Fruit fly (Drosophila melanogaster): ENCODE data around the gene CG18809.

CG18809 gene

dm6 chrX:19769821-19770519, 25.8 kb upstream of the CG18809 start (continued):
- TF ChIP-seq CG3163 (GFP tag; optimal IDR thresholded peaks at IDR 0.05) (peak; percentile 13), CG31365 (tag; optimal IDR thresholded peaks at IDR 0.05) (no peak), lov (optimal IDR thresholded peaks at IDR 0.05) (no peak), lov (GFP tag; IDR thresholded peaks at IDR 0.05) (no peak), pzg (GFP tag; optimal IDR thresholded peaks at IDR 0.05) (no peak), CG30020 (tag; optimal IDR thresholded peaks at IDR 0.05) (no peak), ERR (GFP tag; optimal IDR thresholded peaks at IDR 0.05) (no peak), Ravus (GFP tag; IDR thresholded peaks at IDR 0.05) (no peak), Optix (GFP tag; IDR thresholded peaks at IDR 0.05) (no peak), az2 (GFP tag; optimal IDR thresholded peaks at IDR 0.05) (peak; percentile 24), vvl (GFP tag; IDR thresholded peaks at IDR 0.05) (peak; percentile 41; the same call in 1 of the 2 replicates), phol (tag; optimal IDR thresholded peaks at IDR 0.05) (peak; percentile 67), ash1 (GFP tag; optimal IDR thresholded peaks at IDR 0.05) (no peak), CG31441 (GFP tag; IDR thresholded peaks at IDR 0.05) (peak; percentile 54), Xrp1 (GFP tag; IDR thresholded peaks at IDR 0.05) (peak; percentile 88), Max (GFP tag; optimal IDR thresholded peaks at IDR 0.05) (no peak), CG2712 (tag; optimal IDR thresholded peaks at IDR 0.05) (peak; percentile 74), fd64A (GFP tag; optimal IDR thresholded peaks at IDR 0.05) (no peak), CG6175 (GFP tag; IDR thresholded peaks at IDR 0.05) (no peak), CG5180 (GFP tag; optimal IDR thresholded peaks at IDR 0.05) (no peak), Awh (GFP tag; IDR thresholded peaks at IDR 0.05) (no peak), B-H2 (GFP tag; optimal IDR thresholded peaks at IDR 0.05) (no peak), dysf (GFP tag; IDR thresholded peaks at IDR 0.05) (no peak), ewg (GFP tag; optimal IDR thresholded peaks at IDR 0.05) (no peak), Hey (tag; optimal IDR thresholded peaks at IDR 0.05) (no peak), nom (GFP tag; optimal IDR thresholded peaks at IDR 0.05) (peak; percentile 36), CG13123 (GFP tag; optimal IDR thresholded peaks at IDR 0.05) (no peak), h (optimal IDR thresholded peaks at IDR 0.05) (no peak), disco-r (GFP tag; optimal IDR thresholded peaks at IDR 0.05) (no peak)

- TF ChIP-seq CG14860 (GFP tag; IDR thresholded peaks at IDR 0.05; ENCODE audit: partially characterized antibody) (no peak), phol (tag; optimal IDR thresholded peaks at IDR 0.05) (peak; percentile 33), CG15601 (tag; optimal IDR thresholded peaks at IDR 0.05) (no peak), gce (GFP tag; IDR thresholded peaks at IDR 0.05) (no peak), CG16863 (GFP tag; optimal IDR thresholded peaks at IDR 0.05) (no peak), gem (tag; optimal IDR thresholded peaks at IDR 0.05) (no peak), zfh1 (GFP tag; IDR thresholded peaks at IDR 0.05) (no peak), CG17328 (GFP tag; IDR thresholded peaks at IDR 0.05) (no peak), Ssrp (tag; optimal IDR thresholded peaks at IDR 0.05) (no peak), zf30C (GFP tag; optimal IDR thresholded peaks at IDR 0.05) (peak; percentile 51), CG15696 (tag; optimal IDR thresholded peaks at IDR 0.05) (peak; percentile 80), CG10543 (GFP tag; optimal IDR thresholded peaks at IDR 0.05) (no peak), CG1602 (GFP tag; optimal IDR thresholded peaks at IDR 0.05) (no peak), CG3407 (GFP tag; optimal IDR thresholded peaks at IDR 0.05) (no peak), CG13123 (GFP tag; optimal IDR thresholded peaks at IDR 0.05) (no peak), jigr1 (GFP tag; IDR thresholded peaks at IDR 0.05) (no peak), Drgx (GFP tag; IDR thresholded peaks at IDR 0.05) (no peak), CG11695 (GFP tag; IDR thresholded peaks at IDR 0.05) (no peak), PHDP (tag; optimal IDR thresholded peaks at IDR 0.05) (no peak), wor (GFP tag; IDR thresholded peaks at IDR 0.05) (no peak), CG2712 (tag; optimal IDR thresholded peaks at IDR 0.05) (peak; percentile 39), Side (GFP tag; optimal IDR thresholded peaks at IDR 0.05) (no peak), wek (GFP tag; optimal IDR thresholded peaks at IDR 0.05) (no peak), CG30403 (GFP tag; optimal IDR thresholded peaks at IDR 0.05) (no peak)
Measured at dm6 chrX:19765490-19766212, 21.5 kb upstream of the CG18809 start.

All from whole organism, embryonic.